Worm (Caenorhabditis elegans): ENCODE measurements around the gene T28A11.22.

DNA sequence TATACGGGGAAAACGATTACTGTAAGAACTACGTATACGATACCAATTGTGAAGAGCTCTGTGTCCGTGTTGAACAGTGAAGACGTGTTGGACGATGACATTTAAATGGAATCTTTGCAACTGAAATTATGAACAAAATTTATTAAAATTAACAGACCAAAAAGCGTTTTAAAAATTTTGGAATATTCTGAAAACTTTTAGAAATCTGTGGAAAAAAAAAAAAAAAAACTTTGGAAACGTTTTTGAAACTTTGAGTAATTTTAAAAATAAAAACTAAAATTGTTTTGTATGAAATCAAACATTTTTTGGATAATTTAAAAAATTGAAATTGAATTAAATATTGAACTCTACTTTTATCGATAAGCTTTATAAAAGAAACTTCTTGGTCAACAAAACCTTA lies 1.3 kb upstream of the T28A11.22 start, which contains the start of gene srt-63:
- TF ChIP-seq mdl-1 (tag; optimal IDR thresholded peaks at IDR 0.05) (no peak), ztf-4 (tag; optimal IDR thresholded peaks at IDR 0.05) (no peak), lin-39 (tag; optimal IDR thresholded peaks at IDR 0.05) (no peak), zag-1 (tag; optimal IDR thresholded peaks at IDR 0.05) (no peak)

Measured in whole organism, L3 larva.